Worm (Caenorhabditis elegans): ENCODE results near the gene Y54G11A.7.

DNA sequence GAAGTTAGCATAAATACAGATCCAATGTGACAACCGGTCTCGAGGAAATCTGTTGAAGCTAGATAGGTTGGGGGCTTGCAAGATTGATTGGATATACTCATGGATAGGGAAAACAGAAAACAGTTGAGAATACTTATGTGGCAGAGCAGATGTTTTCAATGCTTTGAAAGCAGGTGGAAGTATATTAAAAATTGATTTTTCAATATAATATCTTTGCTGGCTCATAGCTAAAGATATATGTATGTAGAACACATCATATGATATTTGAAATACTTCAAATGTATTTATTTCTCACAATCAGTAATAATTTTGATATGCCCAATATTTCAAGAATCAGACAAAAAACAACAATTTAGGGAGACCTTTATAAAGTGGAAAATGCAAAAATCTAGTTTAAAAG is 9.8 kb upstream of the Y54G11A.7 start, which contains the start of gene srh-41:
- no peak for TF ChIP-seq ama-1 (optimal IDR thresholded peaks at IDR 0.05)
- no peak for TF ChIP-seq tra-4 (tag; optimal IDR thresholded peaks at IDR 0.05)
- no peak for TF ChIP-seq aly-1 (tag; optimal IDR thresholded peaks at IDR 0.05)
- no peak for TF ChIP-seq pes-1 (GFP tag; IDR thresholded peaks at IDR 0.05)
- TF ChIP-seq ceh-13 (GFP tag; optimal IDR thresholded peaks at IDR 0.05), result no peak
- TF ChIP-seq flt-1 (GFP tag; IDR thresholded peaks at IDR 0.05), result no peak
- TF ChIP-seq tbx-11 (GFP tag; IDR thresholded peaks at IDR 0.05), result no peak

Measured in whole organism, early embryonic.